Worm (Caenorhabditis elegans) whole organism, L3 larva: ENCODE results near the gene C50F4.12.

Experiments used
- aly-2 ChIP-seq: fragments of 150-350 bp; optimal IDR thresholded peaks from 2 replicates; lab custom pipeline; 2014; ENCODE audit warnings: missing biosample characterization, missing genetic modification characterization
- ceh-28 ChIP-seq: fragments of 150-350 bp; optimal IDR thresholded peaks from 2 replicates; lab custom pipeline; 2014; ENCODE audit warnings: missing biosample characterization, missing genetic modification reagents, missing genetic modification characterization
- elt-2 ChIP-seq: sonication (generic microtip); optimal IDR thresholded peaks from 2 replicates; lab custom pipeline; 2016; ENCODE audit warnings: missing genetic modification reagents, mild to moderate bottlenecking, missing genetic modification characterization, missing compliant biosample characterization
- elt-3 ChIP-seq, 3 experiments: fragments of 150-350 bp in 1 of 3; sonication (generic microtip) in 2 of 3; optimal IDR thresholded peaks; 2 replicates in 2 of 3; 4 replicates in 1 of 3; lab custom pipeline; 2014 to 2017; ENCODE audit warnings: missing biosample characterization in 3 of 3, missing genetic modification characterization in 3 of 3
- eor-1 ChIP-seq, 2 experiments: fragments of 150-350 bp; optimal IDR thresholded peaks; 2 replicates each; lab custom pipeline; 2014 to 2018; ENCODE audit warnings: missing biosample characterization in 2 of 2, missing genetic modification characterization in 2 of 2
- fkh-2 ChIP-seq: fragments of 150-350 bp; optimal IDR thresholded peaks from 2 replicates; lab custom pipeline; 2014; ENCODE audit warnings: missing biosample characterization, missing genetic modification reagents, missing genetic modification characterization
- jun-1 ChIP-seq: fragments of 150-350 bp; optimal IDR thresholded peaks from 2 replicates; lab custom pipeline; 2014; ENCODE audit warnings: missing biosample characterization, missing genetic modification reagents, missing genetic modification characterization
- nhr-77 ChIP-seq: fragments of 150-350 bp; optimal IDR thresholded peaks from 2 replicates; lab custom pipeline; 2014; ENCODE audit warnings: missing biosample characterization, missing genetic modification characterization

The C50F4.12 gene

ce11 chrV:9489411-9489810 is 50.1 kb downstream of the C50F4.12 start, which contains the start of gene K06A4.10:
Gene K06A4.10, minus strand, starts transcription at chrV:9489800.
- peak; percentile 6 for TF ChIP-seq jun-1 (tag; lab: Kevin White, UChicago)
- no peak for TF ChIP-seq nhr-77 (tag; lab: Kevin White, UChicago)
- TF ChIP-seq elt-2 (tag; lab: Kevin White, UChicago): peak; percentile 72
- no peak for TF ChIP-seq eor-1 (tag; optimal IDR thresholded peaks at IDR 0.05; lab: Kevin White, UChicago)
- no peak for TF ChIP-seq elt-3 (tag; optimal IDR thresholded peaks at IDR 0.05; lab: Kevin White, UChicago)
- no peak for TF ChIP-seq ceh-28 (tag; lab: Kevin White, UChicago)
- no peak for TF ChIP-seq aly-2 (tag; lab: Kevin White, UChicago)
- no peak for TF ChIP-seq fkh-2 (tag; lab: Kevin White, UChicago)
